Fruit fly (Drosophila melanogaster) whole organism, adult: ENCODE data around the gene CanB.

ENCODE experiments used
- CG11617 ChIP-seq: fragments of 200-800 bp; sonication (Bioruptor generic); optimal IDR thresholded peaks from 2 replicates; lab custom pipeline; 2017; ENCODE audit warnings: mild to moderate bottlenecking, missing biosample characterization, missing genetic modification reagents, missing genetic modification characterization
- CG12768 ChIP-seq: fragments of 200-800 bp; sonication (Bioruptor generic); optimal IDR thresholded peaks from 2 replicates; lab custom pipeline; 2017; ENCODE audit warnings: missing biosample characterization, missing genetic modification characterization, mild to moderate bottlenecking, moderate library complexity, missing genetic modification reagents
- CG14711 ChIP-seq: fragments of 200-800 bp; sonication (Bioruptor generic); optimal IDR thresholded peaks from 2 replicates; lab custom pipeline; 2018; ENCODE audit warnings: missing biosample characterization, mild to moderate bottlenecking, missing genetic modification characterization, moderate library complexity
- CG1620 ChIP-seq: fragments of 200-800 bp; sonication (Bioruptor generic); optimal IDR thresholded peaks from 2 replicates; lab custom pipeline; 2016; ENCODE audit warnings: missing biosample characterization, missing genetic modification characterization
- CG33017 ChIP-seq: fragments of 200-800 bp; sonication (Bioruptor generic); optimal IDR thresholded peaks from 2 replicates; lab custom pipeline; 2018; ENCODE audit warnings: missing biosample characterization, mild to moderate bottlenecking, missing genetic modification characterization, moderate library complexity
- CG5204 ChIP-seq: fragments of 200-800 bp; sonication (Bioruptor generic); optimal IDR thresholded peaks from 2 replicates; lab custom pipeline; 2016; ENCODE audit warnings: missing biosample characterization, missing genetic modification characterization
- CG7045 ChIP-seq: fragments of 200-800 bp; sonication (Bioruptor generic); optimal IDR thresholded peaks from 2 replicates; lab custom pipeline; 2017; ENCODE audit warnings: missing biosample characterization, mild to moderate bottlenecking, missing genetic modification characterization
- CG7101 ChIP-seq: fragments of 200-800 bp; sonication (Bioruptor generic); optimal IDR thresholded peaks from 2 replicates; lab custom pipeline; 2018; ENCODE audit warnings: missing biosample characterization, mild to moderate bottlenecking, missing genetic modification characterization, moderate library complexity
- Clk ChIP-seq: fragments of 200-800 bp; sonication (Bioruptor generic); optimal IDR thresholded peaks from 2 replicates; lab custom pipeline; 2017; ENCODE audit warnings: missing biosample characterization, missing genetic modification characterization
- Crg-1 ChIP-seq: fragments of 200-800 bp; sonication (Bioruptor generic); optimal IDR thresholded peaks from 2 replicates; lab custom pipeline; 2016; ENCODE audit warnings: missing biosample characterization, missing genetic modification characterization
- Hr96 ChIP-seq: fragments of 200-800 bp; sonication (Bioruptor generic); optimal IDR thresholded peaks from 2 replicates; lab custom pipeline; 2016; ENCODE audit warnings: missing biosample characterization, missing genetic modification characterization
- Mnt ChIP-seq: fragments of 200-800 bp; sonication (Bioruptor generic); optimal IDR thresholded peaks from 2 replicates; lab custom pipeline; 2016; ENCODE audit warnings: missing biosample characterization, mild to moderate bottlenecking, missing genetic modification characterization
- bab1 ChIP-seq: fragments of 200-800 bp; sonication (Bioruptor generic); optimal IDR thresholded peaks from 3 replicates; lab custom pipeline; 2019; ENCODE audit warnings: missing biosample characterization, mild to moderate bottlenecking, missing genetic modification characterization, moderate library complexity
- cic ChIP-seq: fragments of 200-800 bp; sonication (Bioruptor generic); optimal IDR thresholded peaks from 2 replicates; lab custom pipeline; 2017; ENCODE audit warnings: missing biosample characterization, mild to moderate bottlenecking, missing genetic modification characterization, moderate library complexity
- cnc ChIP-seq, 2 experiments: fragments of >200 bp; optimal IDR thresholded peaks; 2 replicates each; lab custom pipeline; 2017
- kay ChIP-seq: fragments of 200-800 bp; sonication (Bioruptor generic); peaks from one replicate; lab custom pipeline; 2016; ENCODE audit warnings: missing biosample characterization, missing genetic modification characterization, borderline replicate concordance
- ovo ChIP-seq: fragments of 200-800 bp; sonication (Bioruptor generic); optimal IDR thresholded peaks from 2 replicates; lab custom pipeline; 2016; ENCODE audit warnings: missing biosample characterization, missing genetic modification characterization
- pad ChIP-seq: fragments of 200-800 bp; sonication (Bioruptor generic); optimal IDR thresholded peaks from 3 replicates; lab custom pipeline; 2017; ENCODE audit warnings: missing biosample characterization, missing genetic modification characterization, mild to moderate bottlenecking, moderate library complexity, missing genetic modification reagents
- tj ChIP-seq: fragments of 200-800 bp; sonication (Bioruptor generic); optimal IDR thresholded peaks from 3 replicates; lab custom pipeline; 2017; ENCODE audit warnings: missing biosample characterization, mild to moderate bottlenecking, missing genetic modification characterization, moderate library complexity
- toe ChIP-seq: fragments of 200-800 bp; sonication (Bioruptor generic); optimal IDR thresholded peaks from 2 replicates; lab custom pipeline; 2016; ENCODE audit warnings: missing biosample characterization, missing genetic modification characterization

Gene CanB

dm6 chrX:5332259-5332862, at the start of gene CanB:
CanB (plus strand) TSS chrX:5332499.
- TF ChIP-seq bab1 (GFP tag; lab: Kevin White, UChicago) (peak; percentile 35), Crg-1 (GFP tag; lab: Kevin White, UChicago) (no peak), CG14711 (tag; lab: Kevin White, UChicago) (no peak), Hr96 (no peak), cnc (optimal IDR thresholded peaks at IDR 0.05; lab: Kevin White, UChicago) (no peak), CG33017 (tag; lab: Kevin White, UChicago) (no peak)

- TF ChIP-seq CG12768 (GFP tag; lab: Kevin White, UChicago) (no peak), Clk (GFP tag; lab: Kevin White, UChicago) (no peak), CG33017 (tag; lab: Kevin White, UChicago) (no peak), pad (GFP tag; lab: Kevin White, UChicago) (no peak), tj (GFP tag; lab: Kevin White, UChicago) (no peak), bab1 (GFP tag; lab: Kevin White, UChicago) (no peak), Crg-1 (GFP tag; lab: Kevin White, UChicago) (no peak), cic (GFP tag; lab: Kevin White, UChicago) (no peak), CG11617 (GFP tag; lab: Kevin White, UChicago) (no peak), cnc (optimal IDR thresholded peaks at IDR 0.05; lab: Kevin White, UChicago) (no peak), ovo (GFP tag; lab: Kevin White, UChicago) (no peak), CG5204 (GFP tag; lab: Kevin White, UChicago) (no peak), CG1620 (GFP tag; lab: Kevin White, UChicago) (no peak), CG7045 (GFP tag; lab: Kevin White, UChicago) (no peak), CG14711 (tag; lab: Kevin White, UChicago) (no peak), CG7101 (tag; lab: Kevin White, UChicago) (no peak), Mnt (GFP tag; lab: Kevin White, UChicago) (no peak), kay (GFP tag; lab: Kevin White, UChicago) (no peak), Hr96 (no peak), toe (no peak)
Measured at dm6 chrX:5285835-5286234, 46.5 kb upstream of the CanB start.

dm6 chrX:5286513-5286912, 45.8 kb upstream of the CanB start:
- no peak for TF ChIP-seq ovo (GFP tag; lab: Kevin White, UChicago)
- no peak for TF ChIP-seq CG14711 (tag; lab: Kevin White, UChicago)
- no peak for TF ChIP-seq CG7045 (GFP tag; lab: Kevin White, UChicago)
- TF ChIP-seq kay (GFP tag; lab: Kevin White, UChicago): no peak
- TF ChIP-seq CG7101 (tag; lab: Kevin White, UChicago): no peak
- TF ChIP-seq tj (GFP tag; lab: Kevin White, UChicago): no peak

DNA sequence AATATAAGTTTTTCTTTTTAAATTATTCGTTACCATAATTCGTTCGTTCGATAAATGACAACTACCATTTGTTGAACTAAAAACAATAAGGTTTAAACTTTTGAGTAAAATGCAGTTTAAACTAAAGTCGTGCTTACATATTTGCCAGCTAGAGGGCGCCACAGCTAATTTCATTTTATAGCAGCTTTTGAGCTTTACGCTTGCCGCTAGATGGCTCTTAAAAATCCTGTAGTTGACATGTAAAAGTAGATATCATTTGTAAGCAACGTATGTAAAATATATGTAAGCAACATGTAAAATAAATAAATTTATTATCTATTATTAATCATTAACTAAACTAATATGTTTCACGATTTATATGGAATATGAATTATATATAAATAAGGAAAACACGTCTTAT, 42.6 kb upstream of the CanB start:
- TF ChIP-seq bab1 (GFP tag; lab: Kevin White, UChicago) (peak; percentile 8), CG1620 (GFP tag; lab: Kevin White, UChicago) (no peak)

DNA sequence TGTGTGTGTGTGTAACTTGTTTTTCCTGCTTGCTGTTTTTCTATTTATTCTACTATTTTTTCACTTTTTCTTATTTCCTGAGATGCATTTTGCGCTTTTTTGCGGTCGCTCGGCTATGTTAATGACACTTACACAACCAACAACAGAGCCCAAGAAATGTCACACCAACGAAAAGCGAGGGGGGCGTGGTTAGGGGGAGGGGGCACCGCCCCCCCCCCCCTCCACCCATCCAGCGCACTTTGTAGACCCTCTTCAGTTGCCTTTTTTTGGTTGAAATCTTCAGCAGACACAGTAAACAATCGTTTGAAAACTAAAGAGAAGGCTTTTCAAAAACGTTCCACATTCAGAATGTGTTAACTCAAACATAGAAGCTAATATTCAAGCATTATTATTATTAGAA, 39.2 kb upstream of the CanB start:
- TF ChIP-seq bab1 (GFP tag; lab: Kevin White, UChicago): no peak
- no peak for TF ChIP-seq Hr96

dm6 chrX:5295766-5296165, 36.5 kb upstream of the CanB start, which contains the start of gene CG42749:
CG42749 (plus strand) TSS chrX:5296066.
- TF ChIP-seq cic (GFP tag; lab: Kevin White, UChicago): no peak
- no peak for TF ChIP-seq bab1 (GFP tag; lab: Kevin White, UChicago)
- no peak for TF ChIP-seq tj (GFP tag; lab: Kevin White, UChicago)
- TF ChIP-seq Clk (GFP tag; lab: Kevin White, UChicago): no peak
- TF ChIP-seq CG5204 (GFP tag; lab: Kevin White, UChicago): no peak
- no peak for TF ChIP-seq CG1620 (GFP tag; lab: Kevin White, UChicago)
- no peak for TF ChIP-seq CG12768 (GFP tag; lab: Kevin White, UChicago)
- TF ChIP-seq Mnt (GFP tag; lab: Kevin White, UChicago): no peak
- no peak for TF ChIP-seq Hr96
- TF ChIP-seq ovo (GFP tag; lab: Kevin White, UChicago): no peak
- TF ChIP-seq cnc (optimal IDR thresholded peaks at IDR 0.05; lab: Kevin White, UChicago): no peak
- no peak for TF ChIP-seq Crg-1 (GFP tag; lab: Kevin White, UChicago)
- no peak for TF ChIP-seq CG7045 (GFP tag; lab: Kevin White, UChicago)

DNA sequence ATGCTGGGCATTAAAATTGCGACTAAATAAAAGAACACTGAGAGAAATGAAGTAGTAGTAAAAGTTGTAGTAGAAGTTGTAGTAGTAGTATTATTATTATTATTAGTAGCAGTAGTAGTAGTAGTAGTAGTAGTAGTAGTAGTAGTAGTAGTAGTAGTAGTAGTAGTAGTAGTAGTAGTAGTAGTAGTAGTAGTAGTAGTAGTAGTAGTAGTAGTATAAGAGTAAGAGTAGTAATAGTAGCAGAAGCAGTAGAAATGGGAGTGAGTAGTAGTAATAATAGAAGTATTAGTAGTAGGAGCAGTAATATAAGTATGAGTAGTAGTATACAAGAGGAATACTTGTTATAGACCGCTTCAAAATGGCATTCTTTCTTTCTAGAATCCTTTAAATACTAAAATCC, 32.3 kb upstream of the CanB start:
- TF ChIP-seq pad (GFP tag; lab: Kevin White, UChicago): no peak
- no peak for TF ChIP-seq CG14711 (tag; lab: Kevin White, UChicago)
- no peak for TF ChIP-seq kay (GFP tag; lab: Kevin White, UChicago)
- TF ChIP-seq CG12768 (GFP tag; lab: Kevin White, UChicago): no peak
